Worm (Caenorhabditis elegans) whole organism, L3 larva: ENCODE results near the gene C49C3.7.

Experiments used
- ama-1 ChIP-seq: fragments of 150-350 bp; optimal IDR thresholded peaks from 2 replicates; lab custom pipeline; 2018
- nhr-28 ChIP-seq: fragments of 150-350 bp; optimal IDR thresholded peaks from 2 replicates; lab custom pipeline; 2014; ENCODE audit warnings: missing biosample characterization, missing genetic modification characterization

DNA sequence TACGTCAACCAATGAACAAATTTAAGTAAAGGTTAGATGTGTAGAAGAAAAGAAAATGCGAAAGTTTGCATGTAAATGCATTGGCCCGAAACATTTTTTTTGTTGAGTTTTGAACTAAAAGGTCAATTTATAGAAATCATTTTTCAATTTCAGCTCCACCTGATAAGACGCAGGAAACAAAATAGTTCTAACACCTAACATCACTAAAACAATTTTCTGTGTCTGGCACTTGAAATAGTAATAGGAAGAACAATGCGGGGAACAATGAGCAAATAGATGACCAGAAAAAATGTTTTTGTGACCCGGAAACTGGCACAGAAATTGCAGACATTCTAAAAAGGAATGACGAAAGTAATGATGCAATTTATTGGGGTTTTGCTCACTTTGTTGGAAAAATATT lies 40.0 kb upstream of the C49C3.7 start:
- no peak for TF ChIP-seq ama-1 (lab: Kevin White, UChicago)
- TF ChIP-seq nhr-28, result no peak
